Fruit fly (Drosophila melanogaster): ENCODE results near the gene CG43386.

The CG43386 gene

dm6 chrX:9993427-9994218, 16.4 kb upstream of the CG43386 start (continued):
- TF ChIP-seq CG17385 (GFP tag; optimal IDR thresholded peaks at IDR 0.05) (no peak), CG4424 (GFP tag; optimal IDR thresholded peaks at IDR 0.05) (no peak), amos (GFP tag; IDR thresholded peaks at IDR 0.05; ENCODE audit: partially characterized antibody) (no peak), Rfx (GFP tag; IDR thresholded peaks at IDR 0.05) (peak; percentile 53; the same call in 1 of the 2 replicates), CG1792 (GFP tag; optimal IDR thresholded peaks at IDR 0.05) (no peak), Bdp1 (GFP tag; optimal IDR thresholded peaks at IDR 0.05) (no peak), YL-1 (GFP tag; optimal IDR thresholded peaks at IDR 0.05) (no peak), sr (GFP tag; IDR thresholded peaks at IDR 0.05) (no peak), crc (GFP tag; optimal IDR thresholded peaks at IDR 0.05) (no peak), CG8944 (GFP tag; optimal IDR thresholded peaks at IDR 0.05) (no peak), sisA (GFP tag; IDR thresholded peaks at IDR 0.05) (peak; percentile 23; the same call in 1 of the 2 replicates), Gsc (GFP tag; IDR thresholded peaks at IDR 0.05) (no peak), bsh (GFP tag; optimal IDR thresholded peaks at IDR 0.05) (no peak), CG4854 (GFP tag; optimal IDR thresholded peaks at IDR 0.05) (no peak)

dm6 chrX:9992934-9993333, 15.7 kb upstream of the CG43386 start:
- TF ChIP-seq Ets65A (GFP tag), result peak; percentile 91
- no peak for TF ChIP-seq CG11560 (tag; IDR thresholded peaks at IDR 0.05)
- no peak for TF ChIP-seq Rx (GFP tag; IDR thresholded peaks at IDR 0.05)
- TF ChIP-seq dpn (GFP tag; optimal IDR thresholded peaks at IDR 0.05), result no peak
- TF ChIP-seq CG9932 (GFP tag; IDR thresholded peaks at IDR 0.05), result no peak
- TF ChIP-seq CG3838 (GFP tag; optimal IDR thresholded peaks at IDR 0.05), result no peak
- no peak for TF ChIP-seq HLH4C (GFP tag; IDR thresholded peaks at IDR 0.05; ENCODE audit: partially characterized antibody)
- TF ChIP-seq D19B (GFP tag; optimal IDR thresholded peaks at IDR 0.05), result no peak
- no peak for TF ChIP-seq B-H2 (GFP tag; optimal IDR thresholded peaks at IDR 0.05)

dm6 chrX:9991013-9991412, 13.8 kb upstream of the CG43386 start:
- TF ChIP-seq Atf-2 (GFP tag; optimal IDR thresholded peaks at IDR 0.05) (no peak), ssp (GFP tag; IDR thresholded peaks at IDR 0.05) (no peak), Pdp1 (GFP tag; optimal IDR thresholded peaks at IDR 0.05) (peak in 1 of 2 experiments; percentile 45), CG8924 (tag; optimal IDR thresholded peaks at IDR 0.05) (no peak), Blimp-1 (GFP tag; optimal IDR thresholded peaks at IDR 0.05) (peak; percentile 83), Ets65A (GFP tag) (peak; percentile 65), Mad (GFP tag; optimal IDR thresholded peaks at IDR 0.05) (no peak), sqz (GFP tag; optimal IDR thresholded peaks at IDR 0.05) (peak; percentile 5)

- TF ChIP-seq sr (GFP tag; IDR thresholded peaks at IDR 0.05) (0 out of 3 replicates have a peak, but pooled peaks have one; percentile 9), z (GFP tag; IDR thresholded peaks at IDR 0.05) (peak; percentile 94), chinmo (GFP tag; IDR thresholded peaks at IDR 0.05; ENCODE audit: partially characterized antibody) (peak; percentile 75; the same call in 2 of the 4 replicates), Blimp-1 (GFP tag; optimal IDR thresholded peaks at IDR 0.05) (peak; percentile 93), CG8281 (tag; optimal IDR thresholded peaks at IDR 0.05) (peak; percentile 68), Adf1 (GFP tag; IDR thresholded peaks at IDR 0.05) (peak; percentile 75), Vsx1 (GFP tag; optimal IDR thresholded peaks at IDR 0.05) (no peak), amos (GFP tag; IDR thresholded peaks at IDR 0.05; ENCODE audit: partially characterized antibody) (peak; percentile 23; the same call in 1 of the 2 replicates), ac (GFP tag; optimal IDR thresholded peaks at IDR 0.05) (no peak), CG12659 (GFP tag; optimal IDR thresholded peaks at IDR 0.05) (no peak), nom (GFP tag; optimal IDR thresholded peaks at IDR 0.05) (peak; percentile 78), vvl (GFP tag; IDR thresholded peaks at IDR 0.05) (0 out of 2 replicates have a peak, but pooled peaks have one; percentile 12)
Measured at dm6 chrX:9989154-9989787, 12.1 kb upstream of the CG43386 start, which contains the start of gene CG32694. Gene CG32694, plus strand, starts transcription at chrX:9989690.
